Fruit fly (Drosophila melanogaster): ENCODE measurements around the gene CG10469.
A peak's percentile ranks its signal among the peaks of the same experiment; 100 is the strongest.

CG10469 gene

DNA sequence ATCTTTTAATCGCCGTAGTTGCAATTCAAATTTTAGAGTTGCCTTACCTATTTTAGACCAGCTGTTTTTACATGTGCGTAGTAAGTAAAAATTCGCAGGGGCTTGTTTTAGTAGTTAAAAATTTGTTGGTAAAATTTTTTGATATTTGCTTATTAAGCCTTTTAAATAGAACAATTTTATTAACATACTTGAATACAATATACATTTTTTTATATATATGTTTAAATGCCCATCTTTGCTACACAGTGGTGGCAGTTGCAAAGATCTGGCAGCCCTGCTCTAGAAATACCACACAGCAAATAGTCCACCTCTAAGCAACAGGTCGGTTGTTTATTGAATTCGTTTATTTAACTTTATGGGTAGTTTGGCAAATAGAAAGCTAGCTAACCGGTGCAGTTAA lies 1.6 kb upstream of the CG10469 start, which contains the start of the genes CG10467 and loj (continued):
- TF ChIP-seq CG8359 (GFP tag; optimal IDR thresholded peaks at IDR 0.05; ENCODE audit: borderline replicate concordance) (peak; percentile 67), CG43689 (GFP tag; IDR thresholded peaks at IDR 0.05) (peak; percentile 87), Stat92E (GFP tag; optimal IDR thresholded peaks at IDR 0.05) (peak in 1 of 3 experiments; percentile 86), zen (tag; optimal IDR thresholded peaks at IDR 0.05) (peak; percentile 98), abd-A (tag; optimal IDR thresholded peaks at IDR 0.05) (no peak), eyg (GFP tag; optimal IDR thresholded peaks at IDR 0.05) (no peak), CG31365 (tag; optimal IDR thresholded peaks at IDR 0.05) (no peak), CG3995 (GFP tag; optimal IDR thresholded peaks at IDR 0.05) (peak; percentile 63), sd (tag; optimal IDR thresholded peaks at IDR 0.05) (peak; percentile 90), ewg (GFP tag; optimal IDR thresholded peaks at IDR 0.05) (peak; percentile 90), CG1024 (GFP tag; IDR thresholded peaks at IDR 0.05) (peak; percentile 91), CG6689 (GFP tag; IDR thresholded peaks at IDR 0.05) (peak; percentile 96), prd (optimal IDR thresholded peaks at IDR 0.05) (no peak), prd (GFP tag; IDR thresholded peaks at IDR 0.05) (peak; percentile 99), MESR4 (GFP tag; optimal IDR thresholded peaks at IDR 0.05) (no peak), bsh (GFP tag; optimal IDR thresholded peaks at IDR 0.05) (peak in 1 of 2 experiments; percentile 97), wor (GFP tag; IDR thresholded peaks at IDR 0.05) (peak; percentile 95), CG32772 (GFP tag; IDR thresholded peaks at IDR 0.05) (peak; percentile 98), Eip74EF (GFP tag; optimal IDR thresholded peaks at IDR 0.05) (peak in 1 of 2 experiments; percentile 78), Gug (GFP tag; IDR thresholded peaks at IDR 0.05) (peak; percentile 98), CG4730 (GFP tag; IDR thresholded peaks at IDR 0.05) (peak; percentile 96), Blimp-1 (GFP tag; optimal IDR thresholded peaks at IDR 0.05) (peak; percentile 94), sens-2 (GFP tag; IDR thresholded peaks at IDR 0.05) (peak; percentile 87), CG15479 (GFP tag; optimal IDR thresholded peaks at IDR 0.05) (peak; percentile 44), CG17912 (GFP tag; optimal IDR thresholded peaks at IDR 0.05) (peak; percentile 76), Hmr (GFP tag; optimal IDR thresholded peaks at IDR 0.05) (peak; percentile 92), Dad (GFP tag; optimal IDR thresholded peaks at IDR 0.05) (peak; percentile 73), Hr39 (optimal IDR thresholded peaks at IDR 0.05) (no peak), lab (GFP tag; optimal IDR thresholded peaks at IDR 0.05) (peak; percentile 94), crol (GFP tag; IDR thresholded peaks at IDR 0.05) (peak; percentile 47; the same call in 1 of the 2 replicates), zfh1 (GFP tag; IDR thresholded peaks at IDR 0.05) (peak; percentile 97), CG11723 (GFP tag; optimal IDR thresholded peaks at IDR 0.05) (peak; percentile 87), gt (GFP tag; IDR thresholded peaks at IDR 0.05) (peak; percentile 94), vnd (GFP tag; IDR thresholded peaks at IDR 0.05; ENCODE audit: partially characterized antibody) (peak; percentile 65), CG6272 (GFP tag; IDR thresholded peaks at IDR 0.05) (peak; percentile 98), cg (GFP tag; optimal IDR thresholded peaks at IDR 0.05) (no peak), Dll (GFP tag; IDR thresholded peaks at IDR 0.05; ENCODE audit: partially characterized antibody) (peak; percentile 84), sens (GFP tag) (peak; percentile 97), Nf-YA (GFP tag; IDR thresholded peaks at IDR 0.05) (peak; percentile 87), D19A (tag; optimal IDR thresholded peaks at IDR 0.05) (peak; percentile 87), CG2199 (GFP tag; IDR thresholded peaks at IDR 0.05) (peak; percentile 94), al (GFP tag; IDR thresholded peaks at IDR 0.05) (peak; percentile 98), pan (optimal IDR thresholded peaks at IDR 0.05) (no peak), pan (GFP tag; optimal IDR thresholded peaks at IDR 0.05 in 1 of 2, IDR thresholded peaks at IDR 0.05 in 1 of 2) (peak in 1 of 2 experiments; percentile 96), CG7839 (tag; optimal IDR thresholded peaks at IDR 0.05) (peak; percentile 96), CTCF (GFP tag; optimal IDR thresholded peaks at IDR 0.05) (peak; percentile 30), bowl (GFP tag; IDR thresholded peaks at IDR 0.05) (peak; percentile 81), CG15269 (tag; optimal IDR thresholded peaks at IDR 0.05) (peak; percentile 95), Chrac-16 (GFP tag; optimal IDR thresholded peaks at IDR 0.05) (peak; percentile 97), CG16779 (GFP tag; IDR thresholded peaks at IDR 0.05) (peak; percentile 88), CG2678 (tag; optimal IDR thresholded peaks at IDR 0.05) (peak; percentile 95)
